Fruit fly (Drosophila melanogaster): Measurements from ENCODE around the gene CG15282.

CG15282 gene

DNA sequence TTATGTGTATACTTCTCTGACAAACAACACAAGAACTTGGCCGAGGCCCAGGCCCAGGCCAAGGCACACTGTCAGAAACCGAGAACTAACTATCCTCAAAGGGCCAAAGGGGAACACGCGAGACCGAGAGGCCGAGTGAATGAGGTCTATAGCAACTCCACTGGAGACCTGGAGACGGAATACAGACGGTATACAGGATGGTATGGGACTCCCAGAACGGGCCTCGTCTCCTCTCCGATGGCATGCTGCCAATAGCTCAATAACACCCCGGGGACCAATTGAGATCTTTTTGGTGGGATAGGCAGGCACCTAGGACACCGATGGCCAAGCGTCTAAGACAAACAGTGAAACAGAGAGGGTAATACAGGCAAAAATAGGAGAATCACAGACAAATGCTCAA, 28.7 kb upstream of the CG15282 start:
- no peak for TF ChIP-seq D1 (tag; optimal IDR thresholded peaks at IDR 0.05)
- no peak for TF ChIP-seq CG8159 (tag; optimal IDR thresholded peaks at IDR 0.05)
- 0 out of 3 replicates have a peak, but pooled peaks have one; percentile 13 for TF ChIP-seq fd96Ca (GFP tag; IDR thresholded peaks at IDR 0.05)
- no peak for TF ChIP-seq rn (GFP tag; IDR thresholded peaks at IDR 0.05)
- no peak for TF ChIP-seq Pif1A (GFP tag; optimal IDR thresholded peaks at IDR 0.05)
- no peak for TF ChIP-seq CG34367 (tag; optimal IDR thresholded peaks at IDR 0.05)

DNA sequence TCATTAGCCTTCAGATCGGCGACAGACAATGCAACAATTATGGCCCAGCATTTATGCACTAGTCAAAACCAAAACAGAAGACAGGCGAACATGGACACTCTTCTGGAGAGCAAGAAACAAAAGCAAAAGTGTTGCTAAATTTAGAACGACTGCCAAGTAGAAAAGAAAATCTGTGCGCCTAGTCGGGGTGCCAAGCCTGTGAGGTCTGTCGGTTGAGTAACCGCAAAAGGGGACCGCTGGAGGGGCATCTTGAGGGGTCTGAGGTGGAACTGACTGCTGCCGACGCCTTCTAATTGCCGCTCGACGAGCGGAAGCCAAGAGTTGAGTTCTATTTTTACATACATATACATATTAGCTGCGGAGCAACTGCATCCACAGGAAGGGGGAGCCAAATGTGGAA, 27.3 kb upstream of the CG15282 start:
- TF ChIP-seq CG4496 (GFP tag; IDR thresholded peaks at IDR 0.05) (0 out of 3 replicates have a peak, but pooled peaks have one; percentile 16), CG14655 (GFP tag; optimal IDR thresholded peaks at IDR 0.05) (no peak), CG13204 (GFP tag; optimal IDR thresholded peaks at IDR 0.05) (peak; percentile 31), Ets98B (GFP tag; IDR thresholded peaks at IDR 0.05) (0 out of 2 replicates have a peak, but pooled peaks have one; percentile 14), CG9948 (tag; optimal IDR thresholded peaks at IDR 0.05) (no peak), gl (tag; optimal IDR thresholded peaks at IDR 0.05) (no peak), EcR (GFP tag; optimal IDR thresholded peaks at IDR 0.05) (peak; percentile 54)

DNA sequence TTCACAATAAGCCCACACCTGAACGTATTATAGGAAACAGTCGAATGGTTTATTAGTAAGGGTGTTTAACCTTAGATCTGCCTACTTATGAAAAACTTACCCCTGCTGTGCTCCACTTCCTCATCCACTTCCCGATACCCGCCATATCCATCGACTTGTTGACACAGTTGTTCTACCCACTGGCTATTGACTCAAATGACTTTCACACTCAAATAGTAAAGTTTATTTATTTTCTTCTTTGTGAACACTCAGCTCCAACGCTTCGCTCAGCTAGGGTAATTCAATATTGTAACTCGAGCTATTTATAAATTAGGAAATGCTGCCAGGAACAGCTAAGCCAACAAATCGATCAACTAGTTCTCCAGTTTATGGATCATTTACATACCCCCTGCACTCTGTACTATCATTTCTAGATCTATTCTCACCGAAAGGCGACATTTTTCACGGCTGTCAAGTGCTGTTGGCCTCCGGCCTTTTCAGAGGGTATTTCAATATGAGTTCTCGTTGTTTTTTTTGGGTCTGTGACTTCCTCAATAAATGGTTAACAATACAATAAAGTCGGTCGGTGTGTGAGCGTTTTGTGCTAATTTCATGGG, 26.5 kb upstream of the CG15282 start:
- TF ChIP-seq Ets98B (GFP tag; IDR thresholded peaks at IDR 0.05), result peak; percentile 26; the same call in 1 of the 2 replicates
- TF ChIP-seq Snoo (tag; optimal IDR thresholded peaks at IDR 0.05), result no peak
- TF ChIP-seq fd96Ca (GFP tag; IDR thresholded peaks at IDR 0.05), result 0 out of 3 replicates have a peak, but pooled peaks have one; percentile 19

DNA sequence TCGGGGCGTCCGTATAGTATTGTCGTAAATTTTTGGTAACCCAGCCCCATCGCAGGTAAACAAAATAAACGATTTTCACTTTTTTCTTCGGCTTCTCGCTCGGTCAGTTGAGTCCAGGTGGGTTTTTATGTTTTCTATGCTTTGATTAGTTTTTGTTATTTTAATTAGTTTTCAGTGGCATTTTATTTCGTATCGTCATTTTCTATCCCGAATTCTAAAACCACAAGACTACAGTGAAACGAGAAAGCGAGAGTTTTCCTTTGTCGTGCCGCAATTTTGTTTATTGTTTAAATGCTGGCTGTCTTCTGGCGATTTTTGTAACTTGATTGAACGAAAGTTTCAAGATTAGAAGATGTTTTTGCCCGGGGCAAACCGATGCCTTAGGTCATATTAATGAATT, 24.9 kb upstream of the CG15282 start:
- TF ChIP-seq fd96Ca (GFP tag; IDR thresholded peaks at IDR 0.05) (no peak), Pif1B (GFP tag; optimal IDR thresholded peaks at IDR 0.05) (no peak), EcR (GFP tag; optimal IDR thresholded peaks at IDR 0.05) (no peak), D1 (tag; optimal IDR thresholded peaks at IDR 0.05) (no peak), Snoo (tag; optimal IDR thresholded peaks at IDR 0.05) (no peak), Pif1A (GFP tag; optimal IDR thresholded peaks at IDR 0.05) (no peak), CG17806 (tag; optimal IDR thresholded peaks at IDR 0.05) (no peak), CG14655 (GFP tag; optimal IDR thresholded peaks at IDR 0.05) (no peak), CG9948 (tag; optimal IDR thresholded peaks at IDR 0.05) (no peak), Ets98B (GFP tag; IDR thresholded peaks at IDR 0.05) (no peak), CG13204 (GFP tag; optimal IDR thresholded peaks at IDR 0.05) (no peak), CG32121 (GFP tag; IDR thresholded peaks at IDR 0.05) (no peak), CG15710 (tag; optimal IDR thresholded peaks at IDR 0.05) (no peak), CG34367 (tag; optimal IDR thresholded peaks at IDR 0.05) (no peak), CG4496 (GFP tag; IDR thresholded peaks at IDR 0.05) (no peak)

DNA sequence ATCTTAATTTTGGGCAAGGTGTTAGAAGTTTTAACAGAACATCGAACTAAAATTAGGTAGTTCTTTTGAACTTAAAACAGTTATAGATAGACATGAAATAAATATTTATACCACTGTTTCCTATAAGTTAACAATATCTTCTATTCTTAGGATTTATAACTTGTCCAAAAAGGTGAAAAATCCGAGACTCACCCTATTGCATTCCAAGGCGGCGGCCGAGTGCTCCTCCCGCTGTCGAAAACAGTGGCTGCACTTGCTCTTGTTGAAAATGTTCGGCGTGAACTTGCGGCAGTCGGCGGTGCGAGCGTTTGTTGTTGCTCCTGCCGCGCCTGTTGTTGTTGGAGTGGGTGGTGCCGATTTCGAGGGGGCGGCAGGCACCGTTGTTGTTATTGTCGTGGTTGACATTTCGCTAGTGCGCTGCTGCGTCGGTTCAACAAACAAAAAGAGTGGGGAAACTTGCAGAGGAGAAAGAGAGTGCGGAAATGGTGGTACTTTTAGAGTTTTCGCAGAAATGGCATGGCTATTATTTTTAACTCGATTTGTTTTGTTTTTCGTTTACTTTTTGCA, 23.9 kb upstream of the CG15282 start:
- no peak for TF ChIP-seq Pif1A (GFP tag; optimal IDR thresholded peaks at IDR 0.05)
- peak; percentile 14; the same call in 1 of the 3 replicates for TF ChIP-seq fd96Ca (GFP tag; IDR thresholded peaks at IDR 0.05)
- no peak for TF ChIP-seq Pif1B (GFP tag; optimal IDR thresholded peaks at IDR 0.05)

DNA sequence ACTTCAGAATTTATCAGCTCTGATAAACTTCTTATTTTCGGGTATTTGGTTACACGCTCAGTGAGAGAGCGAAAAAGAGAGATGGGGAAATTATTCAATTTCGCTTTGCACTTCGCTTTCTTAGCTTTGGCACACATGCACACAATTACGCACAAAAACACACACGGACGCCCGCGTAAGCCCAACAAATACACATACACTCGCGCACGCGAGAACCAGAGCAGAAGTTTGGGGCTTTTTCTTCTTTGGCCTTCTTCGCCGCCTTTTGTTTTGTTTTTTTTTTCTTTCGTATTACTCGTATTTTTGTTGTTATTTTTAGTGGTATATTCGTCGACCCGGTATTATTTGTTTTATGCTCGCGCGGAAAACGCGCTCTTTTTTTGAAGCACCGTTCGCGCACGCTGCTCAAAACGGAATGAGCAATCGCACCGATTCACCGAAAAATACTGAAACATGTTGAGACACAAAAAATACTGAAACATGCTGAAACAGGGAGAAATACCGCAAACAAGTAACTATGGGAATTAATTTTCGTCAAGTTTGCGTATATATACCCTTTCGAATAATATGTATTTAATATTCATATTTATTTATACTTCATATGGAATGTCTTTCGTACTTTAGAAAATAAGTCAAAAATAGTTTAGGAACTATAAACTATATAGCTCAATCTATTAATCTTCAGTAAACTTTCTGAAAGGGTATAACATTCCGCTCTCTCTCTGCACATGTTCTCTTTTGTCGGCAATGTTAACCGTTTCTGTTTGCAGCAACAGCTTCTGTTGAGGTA, 23.2 kb upstream of the CG15282 start, which contains the start of gene osp:
Gene osp, minus strand, starts transcription at position 419 of the 790 bp plus-strand sequence.
- TF ChIP-seq CG12605 (GFP tag; IDR thresholded peaks at IDR 0.05) (peak; percentile 99), D1 (tag; optimal IDR thresholded peaks at IDR 0.05) (peak; percentile 99), CG15710 (tag; optimal IDR thresholded peaks at IDR 0.05) (peak; percentile 100), EcR (GFP tag; optimal IDR thresholded peaks at IDR 0.05) (peak; percentile 82), CG32121 (GFP tag; IDR thresholded peaks at IDR 0.05) (peak; percentile 99), Ets98B (GFP tag; IDR thresholded peaks at IDR 0.05) (peak; percentile 99), rn (GFP tag; IDR thresholded peaks at IDR 0.05) (peak; percentile 98), CG4496 (GFP tag; IDR thresholded peaks at IDR 0.05) (peak; percentile 99), gl (tag; optimal IDR thresholded peaks at IDR 0.05) (peak; percentile 96), CG17806 (tag; optimal IDR thresholded peaks at IDR 0.05) (peak; percentile 99), CG9948 (tag; optimal IDR thresholded peaks at IDR 0.05) (peak; percentile 99), Pif1A (GFP tag; optimal IDR thresholded peaks at IDR 0.05) (peak; percentile 95), Pif1B (GFP tag; optimal IDR thresholded peaks at IDR 0.05) (peak; percentile 97), CG8301 (tag; optimal IDR thresholded peaks at IDR 0.05) (peak; percentile 99), fd96Ca (GFP tag; IDR thresholded peaks at IDR 0.05) (peak; percentile 60; the same call in 1 of the 3 replicates), CG34367 (tag; optimal IDR thresholded peaks at IDR 0.05) (peak; percentile 99), Snoo (tag; optimal IDR thresholded peaks at IDR 0.05) (peak; percentile 98), CG13204 (GFP tag; optimal IDR thresholded peaks at IDR 0.05) (peak; percentile 90), CG8159 (tag; optimal IDR thresholded peaks at IDR 0.05) (peak; percentile 99), CG14655 (GFP tag; optimal IDR thresholded peaks at IDR 0.05) (peak; percentile 99), CG10348 (GFP tag; IDR thresholded peaks at IDR 0.05) (peak; percentile 95)

Measured in whole organism, pupa.